Worm (Caenorhabditis elegans): ENCODE data around the gene ZK632.9.

ce11 chrIII:9850877-9851276 lies 25.6 kb upstream of the ZK632.9 start:
- TF ChIP-seq ceh-13 (GFP tag; optimal IDR thresholded peaks at IDR 0.05): no peak
- TF ChIP-seq ama-1 (optimal IDR thresholded peaks at IDR 0.05): no peak
- no peak for TF ChIP-seq flt-1 (GFP tag; IDR thresholded peaks at IDR 0.05)
- no peak for TF ChIP-seq tbx-37 (GFP tag; conservative IDR thresholded peaks at IDR 0.05)
- TF ChIP-seq tra-4 (tag; optimal IDR thresholded peaks at IDR 0.05): no peak

Measured in whole organism, early embryonic.